Worm (Caenorhabditis elegans) whole organism, mixed stage, embryonic: ENCODE measurements around the gene Y43F8C.13.

Source experiments
- M03D4.4 ChIP-seq: sonication (generic microtip); optimal IDR thresholded peaks from 2 replicates; lab custom pipeline; 2017; ENCODE audit warnings: mild to moderate bottlenecking, missing genetic modification characterization, missing compliant biosample characterization
- flh-1 ChIP-seq: fragments of 200-800 bp; sonication (Bioruptor generic); optimal IDR thresholded peaks from 2 replicates; lab custom pipeline; 2018; ENCODE audit warnings: mild to moderate bottlenecking, missing genetic modification characterization, moderate library complexity, missing compliant biosample characterization
- mep-1 ChIP-seq: fragments of 150-350 bp; optimal IDR thresholded peaks from 2 replicates; lab custom pipeline; 2017; ENCODE audit warnings: missing biosample characterization, missing genetic modification reagents, missing genetic modification characterization, inconsistent platforms
- mls-2 ChIP-seq: sonication (generic microtip); optimal IDR thresholded peaks from 2 replicates; lab custom pipeline; 2016; ENCODE audit warnings: mild to moderate bottlenecking, missing genetic modification characterization, moderate library complexity, missing compliant biosample characterization
- nhr-12 ChIP-seq: fragments of 150-350 bp; optimal IDR thresholded peaks from 2 replicates; lab custom pipeline; 2014; ENCODE audit warnings: missing biosample characterization, missing genetic modification characterization
- nhr-237 ChIP-seq: fragments of 150-350 bp; optimal IDR thresholded peaks from 2 replicates; lab custom pipeline; 2014; ENCODE audit warnings: missing biosample characterization, missing genetic modification characterization
- snpc-4 ChIP-seq: fragments of 150-350 bp; optimal IDR thresholded peaks from 2 replicates; lab custom pipeline; 2014; ENCODE audit warnings: missing biosample characterization, missing genetic modification characterization
- unc-39 ChIP-seq: fragments of 150-350 bp; optimal IDR thresholded peaks from 2 replicates; lab custom pipeline; 2014; ENCODE audit warnings: missing biosample characterization, missing genetic modification characterization
- unc-62 ChIP-seq: fragments of 150-350 bp; optimal IDR thresholded peaks from 2 replicates; lab custom pipeline; 2014; ENCODE audit warnings: missing biosample characterization, missing genetic modification reagents, missing genetic modification characterization
- ztf-11 ChIP-seq: fragments of 150-350 bp; optimal IDR thresholded peaks from 2 replicates; lab custom pipeline; 2014; ENCODE audit warnings: missing biosample characterization, missing genetic modification characterization

DNA sequence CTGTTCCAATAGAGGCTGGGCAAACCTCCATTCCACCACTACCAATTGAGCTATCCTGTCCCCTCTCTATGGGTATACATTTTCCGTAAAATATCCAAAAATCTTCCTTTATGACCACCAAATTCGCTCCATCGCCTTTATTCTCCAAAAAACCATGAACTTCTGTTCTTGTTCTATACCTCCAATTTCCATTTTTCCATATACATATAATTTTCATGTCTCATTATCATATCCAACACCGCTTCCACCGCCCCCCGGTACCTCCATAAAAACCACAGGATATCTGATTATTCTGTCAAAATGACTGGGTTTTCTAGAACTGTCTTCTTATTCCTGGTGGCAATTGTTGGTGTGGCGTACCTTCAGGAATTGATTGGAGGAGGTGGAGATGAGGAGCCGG, 18.6 kb upstream of the Y43F8C.13 start, which contains the start of gene Y43F8C.17:
- no peak for TF ChIP-seq nhr-12 (tag; lab: Kevin White, UChicago)
- TF ChIP-seq mep-1: no peak
- no peak for TF ChIP-seq flh-1 (GFP tag; lab: Kevin White, UChicago)
- no peak for TF ChIP-seq nhr-237 (tag; lab: Kevin White, UChicago)
- TF ChIP-seq unc-39 (tag; lab: Kevin White, UChicago): no peak
- no peak for TF ChIP-seq ztf-11
- TF ChIP-seq mls-2 (tag; lab: Kevin White, UChicago): no peak
- TF ChIP-seq M03D4.4: no peak
- no peak for TF ChIP-seq unc-62
- no peak for TF ChIP-seq snpc-4 (tag; lab: Kevin White, UChicago)
